Worm (Caenorhabditis elegans): ENCODE data around the gene srb-17.

srb-17 gene

DNA sequence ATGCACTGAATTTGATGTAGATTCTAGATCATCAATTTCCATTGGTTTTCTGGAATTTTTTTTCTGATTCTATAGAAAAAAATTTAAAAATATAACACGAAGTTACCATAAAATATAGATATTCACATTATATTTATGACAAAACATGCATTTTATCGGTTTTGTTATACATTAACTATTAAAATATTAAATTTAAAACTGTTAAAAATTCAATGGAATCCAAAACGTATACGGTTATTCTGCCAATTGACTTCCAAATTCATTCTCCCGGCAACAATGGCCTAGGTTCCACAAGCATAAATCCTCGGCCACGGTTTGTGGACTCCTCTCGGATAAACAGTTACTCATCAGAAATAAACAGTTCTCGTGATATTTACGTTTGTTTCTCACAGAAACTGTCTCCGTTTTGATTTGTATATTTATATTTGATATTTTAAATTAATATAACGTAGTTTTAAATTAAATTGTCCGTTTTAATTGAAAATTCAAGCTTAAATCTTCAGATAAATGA is 26.6 kb upstream of the srb-17 start, which contains the start of the genes F01D4.5 and ced-5 (continued):
- TF ChIP-seq madf-5 (GFP tag; IDR thresholded peaks at IDR 0.05) (no peak), lin-39 (tag; optimal IDR thresholded peaks at IDR 0.05) (no peak), gei-8 (GFP tag; optimal IDR thresholded peaks at IDR 0.05) (no peak), hif-1 (tag; optimal IDR thresholded peaks at IDR 0.05) (peak in 1 of 2 experiments; percentile 90), nhr-77 (tag; optimal IDR thresholded peaks at IDR 0.05) (no peak), dmd-9 (GFP tag; IDR thresholded peaks at IDR 0.05) (peak; percentile 91), tag-97 (GFP tag; IDR thresholded peaks at IDR 0.05) (no peak), tra-1 (GFP tag; IDR thresholded peaks at IDR 0.05) (peak; percentile 70), php-3 (GFP tag; IDR thresholded peaks at IDR 0.05) (no peak), mes-2 (tag; optimal IDR thresholded peaks at IDR 0.05; ENCODE audit: poor library complexity, severe bottlenecking) (peak; percentile 99), hlh-11 (tag; optimal IDR thresholded peaks at IDR 0.05) (peak; percentile 60), daf-19 (GFP tag; conservative IDR thresholded peaks at IDR 0.05) (0 out of 2 replicates have a peak, but pooled peaks have one; percentile 33), T26A8.4 (GFP tag; IDR thresholded peaks at IDR 0.05) (peak; percentile 21; the same call in 1 of the 2 replicates), cey-2 (tag; optimal IDR thresholded peaks at IDR 0.05; ENCODE audit: borderline replicate concordance, insufficient read depth) (no peak), lin-15B (tag; optimal IDR thresholded peaks at IDR 0.05) (no peak), aly-2 (tag; optimal IDR thresholded peaks at IDR 0.05) (no peak), lin-29 (GFP tag; IDR thresholded peaks at IDR 0.05) (no peak), F49E8.2 (tag; optimal IDR thresholded peaks at IDR 0.05; ENCODE audit: borderline replicate concordance) (peak; percentile 71), nhr-41 (GFP tag; IDR thresholded peaks at IDR 0.05) (no peak), F37D6.2 (tag; optimal IDR thresholded peaks at IDR 0.05) (peak; percentile 28), mxl-3 (GFP tag; optimal IDR thresholded peaks at IDR 0.05) (peak; percentile 30), set-16 (GFP tag; IDR thresholded peaks at IDR 0.05) (no peak), R02D3.7 (tag; optimal IDR thresholded peaks at IDR 0.05) (no peak), ama-1 (optimal IDR thresholded peaks at IDR 0.05) (no peak), aha-1 (tag) (no peak), D1046.2 (GFP tag; IDR thresholded peaks at IDR 0.05) (no peak), egl-43 (GFP tag; IDR thresholded peaks at IDR 0.05) (no peak), lin-1 (GFP tag; IDR thresholded peaks at IDR 0.05) (no peak), pha-4 (GFP tag; IDR thresholded peaks at IDR 0.05) (no peak), pha-4 (tag; optimal IDR thresholded peaks at IDR 0.05) (peak; percentile 45)

DNA sequence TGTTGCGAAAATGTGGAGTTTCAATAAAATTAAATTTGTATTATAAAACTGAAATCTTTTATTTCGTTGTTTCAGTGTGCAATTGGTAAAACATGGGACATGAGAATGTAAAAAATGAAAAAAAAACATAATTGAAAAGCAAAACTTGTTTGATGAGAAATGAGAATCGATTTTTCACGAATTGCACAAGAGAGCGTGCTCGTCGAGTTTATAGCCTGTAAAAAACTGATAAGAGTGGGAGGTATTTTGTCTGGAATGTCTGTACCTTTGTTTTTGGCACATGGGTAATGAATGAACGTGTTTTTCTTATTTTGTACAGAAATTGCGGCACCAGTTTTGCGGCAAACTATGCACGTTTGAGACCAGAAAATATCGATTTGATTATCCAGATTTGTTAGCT is 25.5 kb upstream of the srb-17 start:
- TF ChIP-seq pqm-1 (tag; optimal IDR thresholded peaks at IDR 0.05) (peak; percentile 26), nhr-28 (tag; optimal IDR thresholded peaks at IDR 0.05) (peak; percentile 26), mdl-1 (tag; optimal IDR thresholded peaks at IDR 0.05) (peak in 1 of 2 experiments; percentile 7), nhr-10 (tag; optimal IDR thresholded peaks at IDR 0.05) (no peak), fos-1 (tag; optimal IDR thresholded peaks at IDR 0.05) (no peak), hlh-30 (tag; optimal IDR thresholded peaks at IDR 0.05; ENCODE audit: insufficient read depth) (peak; percentile 22), dmd-6 (GFP tag; IDR thresholded peaks at IDR 0.05) (0 out of 2 replicates have a peak, but pooled peaks have one; percentile 9), daf-16 (GFP tag; optimal IDR thresholded peaks at IDR 0.05) (no peak), daf-16 (tag; optimal IDR thresholded peaks at IDR 0.05) (peak; percentile 47)

DNA sequence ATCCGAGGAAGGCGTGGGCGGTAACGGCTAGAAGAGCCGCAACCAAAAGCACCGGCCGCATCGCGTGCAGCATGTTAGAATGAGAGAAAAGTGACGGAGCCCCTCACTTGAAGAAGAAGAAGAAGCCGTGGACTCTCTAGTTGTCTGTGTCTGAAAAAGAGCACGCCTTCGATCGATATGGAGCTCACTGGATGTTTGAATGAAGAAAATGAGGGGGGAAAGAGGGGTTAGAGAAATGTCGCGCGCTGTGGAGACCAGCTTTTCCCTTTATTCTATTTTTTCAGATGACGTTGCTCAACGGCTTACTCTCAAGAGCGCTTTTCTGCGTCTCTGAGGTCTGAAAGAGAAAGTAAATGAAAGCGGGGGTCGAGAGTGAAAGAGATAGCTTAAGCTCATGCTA is 24.7 kb upstream of the srb-17 start, which contains the start of gene egl-21:
TSS of gene egl-21 (minus strand) at position 150 of the 400 bp plus-strand sequence.
- TF ChIP-seq zag-1 (tag; optimal IDR thresholded peaks at IDR 0.05) (no peak), skn-1 (tag; optimal IDR thresholded peaks at IDR 0.05) (no peak), snpc-4 (tag; optimal IDR thresholded peaks at IDR 0.05) (no peak), sdz-12 (GFP tag; optimal IDR thresholded peaks at IDR 0.05) (no peak), T20F7.1 (GFP tag; optimal IDR thresholded peaks at IDR 0.05) (no peak), ztf-11 (tag; optimal IDR thresholded peaks at IDR 0.05) (no peak), T26A8.4 (GFP tag; IDR thresholded peaks at IDR 0.05) (no peak), hlh-11 (tag; optimal IDR thresholded peaks at IDR 0.05) (peak; percentile 19), unc-39 (tag; optimal IDR thresholded peaks at IDR 0.05) (no peak), egl-43 (GFP tag; IDR thresholded peaks at IDR 0.05) (peak; percentile 69), lin-29 (GFP tag; IDR thresholded peaks at IDR 0.05) (no peak), dve-1 (tag; optimal IDR thresholded peaks at IDR 0.05; ENCODE audit: insufficient read depth) (no peak), set-16 (GFP tag; IDR thresholded peaks at IDR 0.05) (peak; percentile 50; the same call in 1 of the 2 replicates), madf-5 (GFP tag; IDR thresholded peaks at IDR 0.05) (no peak), mxl-3 (GFP tag; optimal IDR thresholded peaks at IDR 0.05) (no peak), madf-9 (GFP tag; conservative IDR thresholded peaks at IDR 0.05) (no peak), nhr-77 (tag; optimal IDR thresholded peaks at IDR 0.05) (no peak), fkh-10 (GFP tag; optimal IDR thresholded peaks at IDR 0.05) (peak; percentile 93), saeg-2 (GFP tag; IDR thresholded peaks at IDR 0.05) (no peak)
